Worm (Caenorhabditis elegans): Measurements from ENCODE around the gene F56D2.8.

DNA sequence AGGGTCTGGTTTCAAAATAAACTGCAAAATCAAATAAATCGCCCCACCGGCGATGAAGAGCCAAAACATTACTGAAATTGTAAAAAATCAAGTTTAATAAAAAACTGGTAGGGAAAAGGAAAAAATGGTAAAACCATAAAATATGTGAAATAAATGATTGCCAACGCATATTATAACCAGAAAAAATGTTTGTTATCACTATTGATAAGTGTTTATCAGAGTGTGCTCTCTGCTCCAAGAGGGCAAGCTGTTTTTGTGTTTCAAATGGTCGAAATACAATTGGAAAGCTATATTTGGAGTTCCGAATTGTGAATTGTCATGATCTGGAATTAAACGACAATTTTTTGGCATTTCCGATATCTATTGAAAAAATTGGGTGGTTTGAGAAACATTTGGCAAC is 27.6 kb upstream of the F56D2.8 start, which contains the start of gene C05D2.8:
- TF ChIP-seq snpc-4 (tag; optimal IDR thresholded peaks at IDR 0.05) (no peak), elt-1 (tag; optimal IDR thresholded peaks at IDR 0.05; ENCODE audit: borderline replicate concordance, insufficient read depth) (no peak), bed-3 (GFP tag; optimal IDR thresholded peaks at IDR 0.05) (no peak), ceh-83 (GFP tag; optimal IDR thresholded peaks at IDR 0.05) (no peak), mab-5 (tag; optimal IDR thresholded peaks at IDR 0.05) (no peak)
